Fruit fly (Drosophila melanogaster) whole organism, pupa: ENCODE data around the gene UK114.

Experiments used
- CG10348 ChIP-seq: fragments of 200-800 bp; sonication (Bioruptor generic); IDR thresholded peaks from 2 replicates; pipeline ENCODE4 v1.3.6; 2022; ENCODE audit warnings: missing biosample characterization, missing genetic modification characterization
- CG12605 ChIP-seq: fragments of 200-800 bp; sonication (Bioruptor generic); IDR thresholded peaks from 2 replicates; pipeline ENCODE4 v1.3.6; 2022; ENCODE audit warnings: missing biosample characterization, missing genetic modification characterization
- CG13204 ChIP-seq: fragments of 200-800 bp; sonication (Bioruptor generic); optimal IDR thresholded peaks from 2 replicates; lab custom pipeline; 2018; ENCODE audit warnings: missing biosample characterization, mild to moderate bottlenecking, missing genetic modification characterization, moderate library complexity
- CG14655 ChIP-seq: fragments of 200-800 bp; sonication (Bioruptor generic); optimal IDR thresholded peaks from 3 replicates; lab custom pipeline; 2017; ENCODE audit warnings: mild to moderate bottlenecking, missing biosample characterization, missing genetic modification reagents, missing genetic modification characterization
- CG15710 ChIP-seq: fragments of 200-800 bp; sonication (Bioruptor generic); optimal IDR thresholded peaks from 2 replicates; lab custom pipeline; 2018; ENCODE audit warnings: missing biosample characterization, mild to moderate bottlenecking, missing genetic modification characterization, moderate library complexity
- CG17806 ChIP-seq: fragments of 200-800 bp; sonication (Bioruptor generic); optimal IDR thresholded peaks from 2 replicates; lab custom pipeline; 2018; ENCODE audit warnings: missing biosample characterization, mild to moderate bottlenecking, missing genetic modification characterization, moderate library complexity
- CG32121 ChIP-seq: fragments of 200-800 bp; sonication (Bioruptor generic); IDR thresholded peaks from 2 replicates; pipeline ENCODE4 v1.3.6; 2022; ENCODE audit warnings: missing biosample characterization, missing genetic modification characterization
- CG34367 ChIP-seq: fragments of 200-800 bp; sonication (Bioruptor generic); optimal IDR thresholded peaks from 2 replicates; lab custom pipeline; 2018; ENCODE audit warnings: missing biosample characterization, mild to moderate bottlenecking, missing genetic modification characterization
- CG4496 ChIP-seq: fragments of 200-800 bp; sonication (Bioruptor generic); IDR thresholded peaks from 3 replicates; pipeline ENCODE4 v1.3.6; 2022; ENCODE audit warnings: missing biosample characterization, missing genetic modification characterization
- CG8159 ChIP-seq: fragments of 200-800 bp; sonication (Bioruptor generic); optimal IDR thresholded peaks from 3 replicates; lab custom pipeline; 2018; ENCODE audit warnings: missing biosample characterization, mild to moderate bottlenecking, missing genetic modification characterization, moderate library complexity
- CG8301 ChIP-seq: fragments of 200-800 bp; sonication (Bioruptor generic); optimal IDR thresholded peaks from 2 replicates; lab custom pipeline; 2018; ENCODE audit warnings: missing biosample characterization, mild to moderate bottlenecking, missing genetic modification characterization
- CG9948 ChIP-seq: fragments of 200-800 bp; sonication (Bioruptor generic); optimal IDR thresholded peaks from 2 replicates; lab custom pipeline; 2018; ENCODE audit warnings: missing biosample characterization, mild to moderate bottlenecking, missing genetic modification characterization, moderate library complexity
- D1 ChIP-seq: fragments of 200-800 bp; sonication (Bioruptor generic); optimal IDR thresholded peaks from 2 replicates; lab custom pipeline; 2018; ENCODE audit warnings: missing biosample characterization, mild to moderate bottlenecking, missing genetic modification characterization, moderate library complexity
- EcR ChIP-seq: fragments of 200-800 bp; sonication (Bioruptor generic); optimal IDR thresholded peaks from 3 replicates; lab custom pipeline; 2019; ENCODE audit warnings: missing biosample characterization, missing genetic modification characterization, mild to moderate bottlenecking, moderate library complexity, missing genetic modification reagents
- Ets98B ChIP-seq: fragments of 200-800 bp; sonication (Bioruptor generic); IDR thresholded peaks from 2 replicates; pipeline ENCODE4 v1.3.6; 2022; ENCODE audit warnings: missing biosample characterization, missing genetic modification characterization
- Pif1A ChIP-seq: fragments of 200-800 bp; sonication (Bioruptor generic); optimal IDR thresholded peaks from 3 replicates; lab custom pipeline; 2016; ENCODE audit warnings: missing biosample characterization, missing genetic modification characterization
- Pif1B ChIP-seq: fragments of 200-800 bp; sonication (Bioruptor generic); optimal IDR thresholded peaks from 3 replicates; lab custom pipeline; 2016; ENCODE audit warnings: missing biosample characterization, missing genetic modification characterization
- Snoo ChIP-seq: fragments of 200-800 bp; sonication (Bioruptor generic); optimal IDR thresholded peaks from 3 replicates; lab custom pipeline; 2017; ENCODE audit warnings: missing biosample characterization, mild to moderate bottlenecking, missing genetic modification characterization, inconsistent platforms
- fd96Ca ChIP-seq: fragments of 200-800 bp; sonication (Bioruptor generic); IDR thresholded peaks from 3 replicates; pipeline ENCODE4 v1.3.6; 2022; ENCODE audit warnings: missing biosample characterization, missing genetic modification characterization
- gl ChIP-seq: fragments of 200-800 bp; sonication (Bioruptor generic); optimal IDR thresholded peaks from 2 replicates; lab custom pipeline; 2018; ENCODE audit warnings: missing biosample characterization, mild to moderate bottlenecking, missing genetic modification characterization
- rn ChIP-seq: fragments of 200-800 bp; sonication (Bioruptor generic); IDR thresholded peaks from 2 replicates; pipeline ENCODE4 v1.3.6; 2022; ENCODE audit warnings: missing biosample characterization, missing genetic modification characterization

UK114 gene

DNA sequence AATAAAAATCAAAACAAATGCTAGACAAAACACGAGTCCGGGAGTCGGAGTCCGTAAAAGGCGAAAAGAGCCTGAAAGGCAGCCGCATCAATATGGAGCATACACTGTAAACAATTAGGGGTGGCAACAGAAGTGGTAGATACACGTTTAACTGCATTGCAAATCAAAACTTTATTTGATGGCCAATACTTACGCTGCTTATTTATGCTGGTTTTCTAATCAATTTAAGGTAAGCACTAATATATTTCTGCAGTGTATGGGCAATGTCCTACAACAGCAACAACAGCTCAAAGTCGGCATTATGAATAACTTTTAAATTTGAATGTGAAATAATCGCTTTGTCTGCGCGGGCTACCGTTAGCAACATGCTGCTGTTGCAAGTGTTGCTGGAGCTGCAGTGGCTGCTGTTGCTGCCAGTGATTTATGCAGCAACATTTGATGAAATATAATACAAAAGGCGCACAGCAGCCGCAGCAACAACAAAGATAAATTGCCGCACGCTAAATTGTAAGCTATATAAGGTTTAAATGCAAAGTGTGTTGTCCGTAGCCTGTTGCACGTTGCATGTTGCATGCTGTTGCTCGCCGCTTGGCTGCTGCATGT is 1.3 kb downstream of the UK114 start:
- TF ChIP-seq Pif1A (GFP tag; lab: Kevin White, UChicago) (no peak), CG4496 (GFP tag; lab: Robert Waterston, UW) (no peak), CG14655 (GFP tag; lab: Kevin White, UChicago) (no peak), CG17806 (tag; lab: Kevin White, UChicago) (peak; percentile 37), Ets98B (GFP tag; lab: Robert Waterston, UW) (peak; percentile 43; the same call in 1 of the 2 replicates), CG34367 (no peak), CG12605 (GFP tag; lab: Robert Waterston, UW) (no peak), CG32121 (GFP tag; lab: Robert Waterston, UW) (no peak; the same call in 1 of the 2 replicates), rn (GFP tag; lab: Robert Waterston, UW) (no peak; the same call in 1 of the 2 replicates), CG8301 (tag; lab: Kevin White, UChicago) (no peak), Pif1B (GFP tag; lab: Kevin White, UChicago) (no peak), CG15710 (tag; lab: Kevin White, UChicago) (peak; percentile 22), CG9948 (tag; lab: Kevin White, UChicago) (peak; percentile 7), fd96Ca (GFP tag; lab: Robert Waterston, UW) (0 out of 3 replicates have a peak, but pooled peaks have one; percentile 28), CG10348 (GFP tag; lab: Robert Waterston, UW) (no peak), CG8159 (tag; lab: Kevin White, UChicago) (peak; percentile 4), Snoo (tag; lab: Kevin White, UChicago) (no peak)

DNA sequence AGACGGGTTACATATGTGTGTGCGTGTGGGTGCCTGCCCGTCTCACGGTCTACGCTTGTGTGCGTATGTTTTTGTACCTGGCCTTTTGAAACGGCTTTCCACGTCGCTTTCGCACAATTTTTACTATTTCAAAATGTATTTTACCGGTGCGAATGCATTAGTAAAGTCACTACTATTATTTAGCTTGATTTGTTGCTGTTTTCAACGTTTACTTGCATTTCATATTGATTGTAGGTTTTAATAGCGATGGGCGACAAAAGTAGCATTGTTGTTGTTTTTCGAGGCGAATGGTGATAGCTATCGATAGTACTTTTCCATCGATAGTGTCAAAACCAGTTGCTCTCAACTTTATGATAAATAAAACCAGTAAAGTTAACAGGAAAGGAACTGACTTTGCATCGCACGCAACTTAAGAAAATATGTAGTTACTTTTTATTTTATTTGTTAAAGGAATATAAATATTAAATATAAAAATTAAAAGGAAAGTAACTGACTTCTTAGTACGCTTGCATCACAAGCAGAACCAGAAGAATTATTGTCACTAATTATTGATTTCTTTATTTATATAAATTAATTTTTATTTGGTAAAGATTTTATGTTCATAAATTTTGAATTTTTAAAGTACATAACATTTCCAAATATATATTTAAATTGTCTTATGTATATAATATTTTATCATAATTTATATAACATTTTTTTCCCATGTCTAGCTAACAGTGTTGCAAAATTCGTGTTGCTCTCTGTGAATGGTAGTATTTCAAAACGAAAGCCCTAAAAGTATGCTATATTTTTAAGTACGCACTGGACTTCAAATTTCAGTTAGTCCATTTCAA is 2.9 kb downstream of the UK114 start, which contains the start of gene Cul3:
Cul3 (minus strand) TSS at position 268 of the 833 bp plus-strand sequence.
- TF ChIP-seq Snoo (tag; lab: Kevin White, UChicago): no peak
- TF ChIP-seq CG13204: no peak
- TF ChIP-seq CG15710 (tag; lab: Kevin White, UChicago): peak; percentile 2
- TF ChIP-seq CG8159 (tag; lab: Kevin White, UChicago): peak; percentile 50
- no peak for TF ChIP-seq CG12605 (GFP tag; lab: Robert Waterston, UW)
- no peak for TF ChIP-seq fd96Ca (GFP tag; lab: Robert Waterston, UW)
- no peak for TF ChIP-seq CG10348 (GFP tag; lab: Robert Waterston, UW)
- no peak for TF ChIP-seq CG9948 (tag; lab: Kevin White, UChicago)
- TF ChIP-seq, all 21 proteins: peak for 2

DNA sequence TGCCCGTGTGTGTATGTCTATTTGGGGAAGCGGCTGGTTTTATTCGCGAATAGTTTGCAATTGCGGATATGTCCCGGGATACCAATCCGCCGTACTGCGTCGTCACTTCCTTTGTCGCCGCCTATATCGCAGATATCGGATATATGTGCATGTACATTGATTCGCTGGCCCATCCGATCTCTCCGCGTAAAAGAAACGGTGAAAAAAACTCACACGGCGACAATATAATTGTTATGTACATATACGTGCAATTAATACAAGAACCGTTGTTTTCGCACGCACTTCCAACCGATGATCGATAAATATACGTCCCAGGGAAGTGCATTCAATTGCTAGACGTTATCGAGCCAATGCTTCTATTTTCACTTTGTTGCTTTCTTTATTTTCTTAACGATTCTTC is 3.6 kb downstream of the UK114 start:
- TF ChIP-seq D1 (tag; lab: Kevin White, UChicago): no peak
- TF ChIP-seq CG8159 (tag; lab: Kevin White, UChicago): no peak
- TF ChIP-seq CG4496 (GFP tag; lab: Robert Waterston, UW): no peak
- no peak for TF ChIP-seq Snoo (tag; lab: Kevin White, UChicago)
- TF ChIP-seq CG14655 (GFP tag; lab: Kevin White, UChicago): no peak
- TF ChIP-seq rn (GFP tag; lab: Robert Waterston, UW): no peak
- no peak for TF ChIP-seq CG17806 (tag; lab: Kevin White, UChicago)
- no peak for TF ChIP-seq EcR (GFP tag; lab: Kevin White, UChicago)
- no peak for TF ChIP-seq CG34367
- TF ChIP-seq Ets98B (GFP tag; lab: Robert Waterston, UW): no peak
- TF ChIP-seq CG13204: no peak

DNA sequence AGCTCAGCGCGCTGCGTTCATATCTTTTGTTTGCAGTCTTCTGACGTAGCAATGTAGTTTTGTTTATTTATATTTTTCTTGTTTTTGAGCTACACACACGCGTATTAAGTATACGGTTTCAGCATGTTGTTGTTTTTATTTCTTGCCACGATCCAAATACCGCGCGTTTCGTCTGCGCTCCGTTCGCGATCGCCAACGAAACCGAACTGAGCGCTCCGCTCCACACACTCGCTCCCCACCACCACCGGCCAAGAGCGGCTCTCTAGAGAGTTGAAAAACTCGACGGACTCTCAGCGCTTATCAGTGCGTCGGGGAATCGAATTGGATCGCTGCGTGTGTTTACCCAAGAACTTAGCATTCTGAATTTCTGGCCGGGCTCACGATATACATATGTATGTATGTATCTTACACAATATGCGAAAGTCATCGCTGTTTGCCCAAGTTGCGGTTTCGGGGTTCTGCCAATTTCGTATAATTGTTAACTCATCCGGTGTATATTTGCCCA is 10.4 kb downstream of the UK114 start, which contains the start of gene yuri:
yuri (minus strand) TSS at position 210 of the 505 bp plus-strand sequence.
- TF ChIP-seq CG34367 (peak; percentile 60), Snoo (tag; lab: Kevin White, UChicago) (peak; percentile 44), Pif1A (GFP tag; lab: Kevin White, UChicago) (peak; percentile 82), CG13204 (peak; percentile 87), CG12605 (GFP tag; lab: Robert Waterston, UW) (peak; percentile 84), Pif1B (GFP tag; lab: Kevin White, UChicago) (peak; percentile 71), CG10348 (GFP tag; lab: Robert Waterston, UW) (no peak), Ets98B (GFP tag; lab: Robert Waterston, UW) (peak; percentile 87), rn (GFP tag; lab: Robert Waterston, UW) (0 out of 2 replicates have a peak, but pooled peaks have one; percentile 19), CG32121 (GFP tag; lab: Robert Waterston, UW) (peak; percentile 78), gl (tag; lab: Kevin White, UChicago) (peak; percentile 83), CG4496 (GFP tag; lab: Robert Waterston, UW) (peak; percentile 77; the same call in 2 of the 3 replicates), D1 (tag; lab: Kevin White, UChicago) (peak; percentile 19), fd96Ca (GFP tag; lab: Robert Waterston, UW) (peak; percentile 56; the same call in 2 of the 3 replicates), CG9948 (tag; lab: Kevin White, UChicago) (peak; percentile 39), EcR (GFP tag; lab: Kevin White, UChicago) (peak; percentile 65), CG8301 (tag; lab: Kevin White, UChicago) (peak; percentile 50), CG8159 (tag; lab: Kevin White, UChicago) (peak; percentile 55), CG15710 (tag; lab: Kevin White, UChicago) (peak; percentile 59), CG14655 (GFP tag; lab: Kevin White, UChicago) (no peak), CG17806 (tag; lab: Kevin White, UChicago) (peak; percentile 42)
